Fruit fly (Drosophila melanogaster): Measurements from ENCODE around the gene CG17294.

DNA sequence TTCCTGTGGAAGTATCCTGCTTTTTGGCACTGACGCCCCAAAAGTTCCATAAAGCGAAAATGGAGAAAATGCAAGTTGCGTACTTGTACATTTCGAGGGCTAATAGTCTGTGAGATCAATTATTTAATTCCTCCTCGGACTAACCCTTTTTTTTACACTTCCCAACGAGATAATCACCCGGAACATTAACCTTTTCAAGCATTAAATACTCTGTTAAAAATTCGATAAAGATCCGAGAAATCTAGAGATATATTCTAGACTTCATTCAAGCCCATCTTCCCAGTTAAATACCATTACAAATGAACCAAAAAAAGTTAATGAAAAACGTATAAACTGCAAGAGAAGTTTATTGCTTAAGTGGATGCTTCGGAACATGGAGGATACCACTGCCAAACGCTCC, 17.3 kb downstream of the CG17294 start, which contains the start of gene lectin-29Ca:
- TF ChIP-seq CG6792 (GFP tag; optimal IDR thresholded peaks at IDR 0.05) (no peak), salr (GFP tag; optimal IDR thresholded peaks at IDR 0.05) (no peak), Sox102F (GFP tag; optimal IDR thresholded peaks at IDR 0.05) (no peak), CG8632 (GFP tag; optimal IDR thresholded peaks at IDR 0.05) (no peak), Smox (GFP tag; optimal IDR thresholded peaks at IDR 0.05) (no peak), CG3032 (tag; optimal IDR thresholded peaks at IDR 0.05) (no peak), acj6 (GFP tag; optimal IDR thresholded peaks at IDR 0.05) (no peak), CG6163 (GFP tag; IDR thresholded peaks at IDR 0.05) (no peak), Blimp-1 (GFP tag; optimal IDR thresholded peaks at IDR 0.05) (no peak), Sox15 (GFP tag; optimal IDR thresholded peaks at IDR 0.05) (no peak), fkh (GFP tag; optimal IDR thresholded peaks at IDR 0.05) (no peak), CG6854 (GFP tag; optimal IDR thresholded peaks at IDR 0.05) (no peak), CG31627 (GFP tag; optimal IDR thresholded peaks at IDR 0.05) (no peak)

Measured in whole organism, prepupa.